Fruit fly (Drosophila melanogaster) Kc167 (cell line): ENCODE results near the gene CG4318.

Source experiments
- h ChIP-seq: fragments of >200 bp; optimal IDR thresholded peaks from 3 replicates; lab custom pipeline; 2018; ENCODE audit warnings: missing external identifiers
- psq ChIP-seq: fragments of >200 bp; optimal IDR thresholded peaks from 2 replicates; lab custom pipeline; 2017; ENCODE audit warnings: missing external identifiers
- ttk ChIP-seq: sonication (Bioruptor generic); optimal IDR thresholded peaks from 2 replicates; lab custom pipeline; 2017; ENCODE audit warnings: missing external identifiers

DNA sequence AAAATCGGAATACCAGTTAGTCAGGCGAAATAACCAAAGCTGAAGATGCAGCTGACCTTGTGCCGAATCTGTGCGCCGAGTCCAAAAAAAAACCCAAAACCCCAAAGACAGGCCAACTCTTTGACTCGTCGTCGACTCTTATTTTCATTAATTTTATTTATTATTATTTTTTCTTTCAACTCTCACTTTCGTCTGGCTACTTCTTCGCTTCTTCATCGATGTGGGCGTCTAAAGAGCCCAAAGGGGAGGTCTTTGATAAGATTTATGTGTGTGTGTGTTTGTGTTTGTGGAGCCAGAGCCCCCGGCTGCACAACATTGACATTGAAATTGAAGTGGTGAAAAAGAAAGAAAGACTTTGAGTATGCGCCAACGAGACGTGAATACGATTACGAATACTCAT, 8.9 kb downstream of the CG4318 start:
- TF ChIP-seq h (lab: Kevin White, UChicago) (no peak), ttk (lab: Kevin White, UChicago) (no peak), psq (lab: Kevin White, UChicago) (no peak)
